Worm (Caenorhabditis elegans) whole organism, midembryonic: ENCODE results near the gene nxf-2.

Experiments used
- cog-1 ChIP-seq: sonication (generic microtip); optimal IDR thresholded peaks from 2 replicates; lab custom pipeline; 2016; ENCODE audit warnings: missing genetic modification characterization, missing compliant biosample characterization
- flt-1 ChIP-seq: fragments of 200-800 bp; sonication (Bioruptor generic); IDR thresholded peaks from 2 replicates; pipeline ENCODE4 v1.3.6; 2022; ENCODE audit warnings: missing genetic modification characterization, missing compliant biosample characterization
- klf-2 ChIP-seq: fragments of 200-800 bp; sonication (Bioruptor generic); conservative IDR thresholded peaks from 2 replicates; pipeline ENCODE4 v1.3.6; 2022; ENCODE audit warnings: missing genetic modification reagents, missing genetic modification characterization, missing compliant biosample characterization
- med-1 ChIP-seq: sonication (generic microtip); optimal IDR thresholded peaks from 2 replicates; lab custom pipeline; 2017; ENCODE audit warnings: missing genetic modification characterization, mild to moderate bottlenecking, missing compliant biosample characterization, antibody characterized with exemption, missing genetic modification reagents; ENCODE audit not compliant: insufficient read depth
- ref-1 ChIP-seq: fragments of 200-800 bp; sonication (Bioruptor generic); conservative IDR thresholded peaks from 2 replicates; pipeline ENCODE4 v1.3.6; 2022; ENCODE audit warnings: missing genetic modification reagents, missing genetic modification characterization, missing compliant biosample characterization
- ztf-23 ChIP-seq: fragments of 200-800 bp; sonication (Bioruptor generic); IDR thresholded peaks from 2 replicates; pipeline ENCODE4 v1.3.6; 2022; ENCODE audit warnings: missing genetic modification reagents, missing genetic modification characterization, missing compliant biosample characterization
- ztf-29 ChIP-seq: fragments of 200-800 bp; sonication (Bioruptor generic); IDR thresholded peaks from 2 replicates; pipeline ENCODE4 v1.3.6; 2022; ENCODE audit warnings: missing genetic modification reagents, missing genetic modification characterization, missing compliant biosample characterization

ce11 chrV:14456626-14457025 is 39.0 kb upstream of the nxf-2 start, which contains the start of gene bmk-1:
- TF ChIP-seq med-1 = no peak
- no peak for TF ChIP-seq flt-1 (GFP tag; lab: Robert Waterston, UW)
- TF ChIP-seq cog-1 (tag; lab: Kevin White, UChicago) = no peak
- TF ChIP-seq ztf-23 (GFP tag; lab: Robert Waterston, UW) = no peak
- TF ChIP-seq ref-1 (GFP tag; lab: Robert Waterston, UW) = no peak
- no peak for TF ChIP-seq klf-2
- no peak for TF ChIP-seq ztf-29 (GFP tag; lab: Robert Waterston, UW)
